Worm (Caenorhabditis elegans) whole organism, mixed stage, embryonic: ENCODE measurements around the gene blos-4.

Experiments
- M03D4.4 ChIP-seq: sonication (generic microtip); optimal IDR thresholded peaks from 2 replicates; lab custom pipeline; 2017; ENCODE audit warnings: mild to moderate bottlenecking, missing genetic modification characterization, missing compliant biosample characterization
- bed-3 ChIP-seq: fragments of 200-800 bp; sonication (Bioruptor generic); optimal IDR thresholded peaks from 3 replicates; lab custom pipeline; 2018; ENCODE audit warnings: mild to moderate bottlenecking, missing genetic modification characterization, moderate library complexity, missing compliant biosample characterization
- blmp-1 ChIP-seq: fragments of 150-350 bp; optimal IDR thresholded peaks from 2 replicates; lab custom pipeline; 2014; ENCODE audit warnings: missing biosample characterization, missing genetic modification characterization
- ceh-39 ChIP-seq: fragments of 150-350 bp; optimal IDR thresholded peaks from 2 replicates; lab custom pipeline; 2014; ENCODE audit warnings: missing biosample characterization, missing genetic modification characterization
- ceh-43 ChIP-seq: fragments of 200-800 bp; sonication (Bioruptor generic); optimal IDR thresholded peaks from 2 replicates; lab custom pipeline; 2018; ENCODE audit warnings: mild to moderate bottlenecking, missing genetic modification characterization, moderate library complexity, missing compliant biosample characterization
- ceh-83 ChIP-seq: fragments of 200-800 bp; sonication (Bioruptor generic); optimal IDR thresholded peaks from 2 replicates; lab custom pipeline; 2018; ENCODE audit warnings: mild to moderate bottlenecking, missing genetic modification characterization, missing compliant biosample characterization
- cnd-1 ChIP-seq: fragments of 200-800 bp; sonication (Bioruptor generic); optimal IDR thresholded peaks from 2 replicates; lab custom pipeline; 2018; ENCODE audit warnings: mild to moderate bottlenecking, missing genetic modification characterization, missing compliant biosample characterization
- drap-1 ChIP-seq: fragments of 200-800 bp; sonication (Bioruptor generic); optimal IDR thresholded peaks from 3 replicates; lab custom pipeline; 2018; ENCODE audit warnings: mild to moderate bottlenecking, missing genetic modification characterization, missing compliant biosample characterization
- elt-1 ChIP-seq: sonication (generic microtip); optimal IDR thresholded peaks from 2 replicates; lab custom pipeline; 2017; ENCODE audit warnings: missing genetic modification characterization, mild to moderate bottlenecking, missing compliant biosample characterization, antibody characterized with exemption, moderate library complexity, borderline replicate concordance; ENCODE audit not compliant: insufficient read depth
- elt-3 ChIP-seq: fragments of 150-350 bp; optimal IDR thresholded peaks from 2 replicates; lab custom pipeline; 2014; ENCODE audit warnings: missing biosample characterization, missing genetic modification characterization
- flh-1 ChIP-seq: fragments of 200-800 bp; sonication (Bioruptor generic); optimal IDR thresholded peaks from 2 replicates; lab custom pipeline; 2018; ENCODE audit warnings: mild to moderate bottlenecking, missing genetic modification characterization, moderate library complexity, missing compliant biosample characterization
- ham-2 ChIP-seq: fragments of 200-800 bp; sonication (Bioruptor generic); optimal IDR thresholded peaks from 2 replicates; lab custom pipeline; 2018; ENCODE audit warnings: mild to moderate bottlenecking, missing genetic modification characterization, missing compliant biosample characterization
- lin-13 ChIP-seq: fragments of 150-350 bp; optimal IDR thresholded peaks from 2 replicates; lab custom pipeline; 2014; ENCODE audit warnings: missing biosample characterization, missing genetic modification characterization
- lsy-2 ChIP-seq: fragments of 150-350 bp; optimal IDR thresholded peaks from 2 replicates; lab custom pipeline; 2014; ENCODE audit warnings: missing biosample characterization, missing genetic modification characterization
- mab-5 ChIP-seq: fragments of 150-350 bp; optimal IDR thresholded peaks from 2 replicates; lab custom pipeline; 2014; ENCODE audit warnings: missing biosample characterization, missing genetic modification characterization
- mep-1 ChIP-seq: fragments of 150-350 bp; optimal IDR thresholded peaks from 2 replicates; lab custom pipeline; 2017; ENCODE audit warnings: missing biosample characterization, missing genetic modification reagents, missing genetic modification characterization, inconsistent platforms
- mls-2 ChIP-seq: sonication (generic microtip); optimal IDR thresholded peaks from 2 replicates; lab custom pipeline; 2016; ENCODE audit warnings: mild to moderate bottlenecking, missing genetic modification characterization, moderate library complexity, missing compliant biosample characterization
- nhr-12 ChIP-seq: fragments of 150-350 bp; optimal IDR thresholded peaks from 2 replicates; lab custom pipeline; 2014; ENCODE audit warnings: missing biosample characterization, missing genetic modification characterization
- nhr-2 ChIP-seq: fragments of 150-350 bp; optimal IDR thresholded peaks from 2 replicates; lab custom pipeline; 2014; ENCODE audit warnings: missing biosample characterization, missing genetic modification characterization
- nhr-237 ChIP-seq: fragments of 150-350 bp; optimal IDR thresholded peaks from 2 replicates; lab custom pipeline; 2014; ENCODE audit warnings: missing biosample characterization, missing genetic modification characterization
- nhr-28 ChIP-seq: fragments of 150-350 bp; optimal IDR thresholded peaks from 2 replicates; lab custom pipeline; 2014; ENCODE audit warnings: missing biosample characterization, missing genetic modification characterization
- nhr-76 ChIP-seq: sonication (generic microtip); optimal IDR thresholded peaks from 2 replicates; lab custom pipeline; 2017; ENCODE audit warnings: missing biosample characterization, missing genetic modification characterization
- pha-4 ChIP-seq: fragments of 150-350 bp; optimal IDR thresholded peaks from 2 replicates; lab custom pipeline; 2018; ENCODE audit warnings: missing biosample characterization, missing genetic modification reagents, missing genetic modification characterization
- sem-2 ChIP-seq: fragments of 200-800 bp; sonication (Bioruptor generic); optimal IDR thresholded peaks from 2 replicates; lab custom pipeline; 2018; ENCODE audit warnings: mild to moderate bottlenecking, missing genetic modification characterization, missing compliant biosample characterization
- snpc-4 ChIP-seq: fragments of 150-350 bp; optimal IDR thresholded peaks from 2 replicates; lab custom pipeline; 2014; ENCODE audit warnings: missing biosample characterization, missing genetic modification characterization
- sptf-1 ChIP-seq: sonication (generic microtip); optimal IDR thresholded peaks from 2 replicates; lab custom pipeline; 2017; ENCODE audit warnings: mild to moderate bottlenecking, missing genetic modification characterization, moderate library complexity, missing compliant biosample characterization
- tbx-8 ChIP-seq: fragments of 200-800 bp; sonication (Bioruptor generic); optimal IDR thresholded peaks from 2 replicates; lab custom pipeline; 2018; ENCODE audit warnings: mild to moderate bottlenecking, missing genetic modification characterization, moderate library complexity, missing compliant biosample characterization
- unc-120 ChIP-seq: sonication (generic microtip); optimal IDR thresholded peaks from 2 replicates; lab custom pipeline; 2017; ENCODE audit warnings: missing genetic modification characterization, missing compliant biosample characterization; ENCODE audit not compliant: poor library complexity, severe bottlenecking
- unc-39 ChIP-seq: fragments of 150-350 bp; optimal IDR thresholded peaks from 2 replicates; lab custom pipeline; 2014; ENCODE audit warnings: missing biosample characterization, missing genetic modification characterization
- unc-62 ChIP-seq: fragments of 150-350 bp; optimal IDR thresholded peaks from 2 replicates; lab custom pipeline; 2014; ENCODE audit warnings: missing biosample characterization, missing genetic modification reagents, missing genetic modification characterization
- zip-8 ChIP-seq: fragments of 150-350 bp; optimal IDR thresholded peaks from 2 replicates; lab custom pipeline; 2014; ENCODE audit warnings: missing biosample characterization, missing genetic modification characterization
- ztf-11 ChIP-seq: fragments of 150-350 bp; optimal IDR thresholded peaks from 2 replicates; lab custom pipeline; 2014; ENCODE audit warnings: missing biosample characterization, missing genetic modification characterization

Gene blos-4

ce11 chrII:6202910-6203309, 42.1 kb upstream of the blos-4 start, which contains the start of gene C30B5.17:
Gene C30B5.17, minus strand, starts transcription at chrII:6203010.
- TF ChIP-seq nhr-12 (tag; lab: Kevin White, UChicago) = no peak
- no peak for TF ChIP-seq pha-4
- TF ChIP-seq nhr-237 (tag; lab: Kevin White, UChicago) = no peak
- TF ChIP-seq M03D4.4 (tag; lab: Kevin White, UChicago) = no peak
- no peak for TF ChIP-seq nhr-28 (tag; lab: Kevin White, UChicago)
- TF ChIP-seq elt-3 (tag; lab: Kevin White, UChicago) = no peak
- no peak for TF ChIP-seq zip-8 (tag; lab: Kevin White, UChicago)
- TF ChIP-seq flh-1 (GFP tag; lab: Kevin White, UChicago) = no peak
- TF ChIP-seq mab-5 (tag; lab: Kevin White, UChicago) = no peak
- no peak for TF ChIP-seq bed-3 (GFP tag; lab: Kevin White, UChicago)
- no peak for TF ChIP-seq unc-120 (tag; lab: Kevin White, UChicago)
- TF ChIP-seq nhr-2 (tag; lab: Kevin White, UChicago) = no peak
- TF ChIP-seq drap-1 (GFP tag; lab: Kevin White, UChicago) = no peak
- no peak for TF ChIP-seq lsy-2 (tag; lab: Kevin White, UChicago)
- no peak for TF ChIP-seq elt-1 (tag; lab: Kevin White, UChicago)
- TF ChIP-seq lin-13 (tag; lab: Kevin White, UChicago) = no peak
- no peak for TF ChIP-seq ztf-11 (tag; lab: Kevin White, UChicago)
- TF ChIP-seq blmp-1 (tag; lab: Kevin White, UChicago) = no peak
- no peak for TF ChIP-seq ceh-39 (tag; lab: Kevin White, UChicago)

DNA sequence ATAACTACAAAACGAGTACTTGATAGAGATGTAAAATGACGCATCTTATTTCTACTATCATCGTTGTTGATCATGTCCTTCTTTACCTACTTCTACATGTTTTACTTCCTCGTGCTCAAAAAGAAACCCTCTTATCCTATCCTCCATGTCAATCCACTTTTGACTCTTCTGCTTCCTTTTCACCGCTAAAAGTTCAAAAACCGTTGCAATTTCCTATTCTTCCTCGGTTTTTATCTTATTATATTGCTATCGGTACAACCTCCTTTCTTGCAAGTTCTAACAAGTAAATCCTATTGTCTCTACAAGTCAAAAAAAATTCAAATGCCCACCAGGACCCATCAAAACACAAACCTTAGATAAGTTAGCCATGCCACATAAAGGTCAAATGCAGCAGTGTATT, 37.8 kb upstream of the blos-4 start:
- TF ChIP-seq ceh-39 (tag; lab: Kevin White, UChicago) (no peak), nhr-12 (tag; lab: Kevin White, UChicago) (no peak), elt-3 (tag; lab: Kevin White, UChicago) (no peak), unc-62 (GFP tag; lab: Kevin White, UChicago) (no peak), drap-1 (GFP tag; lab: Kevin White, UChicago) (no peak), ceh-43 (GFP tag; lab: Kevin White, UChicago) (no peak), cnd-1 (no peak), elt-1 (tag; lab: Kevin White, UChicago) (no peak), M03D4.4 (tag; lab: Kevin White, UChicago) (no peak), snpc-4 (tag; lab: Kevin White, UChicago) (no peak), nhr-76 (tag; lab: Kevin White, UChicago) (no peak), tbx-8 (no peak), pha-4 (no peak), zip-8 (tag; lab: Kevin White, UChicago) (no peak), ceh-83 (GFP tag; lab: Kevin White, UChicago) (no peak), ham-2 (no peak)

DNA sequence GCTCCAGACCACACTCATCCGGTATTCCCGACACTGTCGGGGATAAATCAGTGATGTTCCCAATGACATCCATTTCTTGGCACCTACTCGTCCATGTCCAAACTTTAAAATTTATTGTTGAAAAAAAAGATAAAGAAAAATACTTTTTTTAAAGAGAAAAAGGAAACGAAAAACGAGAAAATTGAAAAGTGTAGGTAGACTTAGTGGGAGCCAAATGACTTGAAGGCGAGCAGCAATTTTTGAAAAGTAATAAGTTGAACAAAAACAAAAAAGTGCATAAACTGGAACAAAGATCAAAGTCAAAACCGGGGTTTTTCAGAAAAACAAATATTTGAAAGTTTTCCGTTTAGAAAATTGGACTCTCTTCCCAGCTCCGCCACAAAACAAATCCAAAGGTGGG, 36.9 kb upstream of the blos-4 start, which contains the start of gene daf-37:
Gene daf-37 (minus strand): TSS at position 101 of the 400 bp plus-strand sequence.
- no peak for TF ChIP-seq unc-39 (tag; lab: Kevin White, UChicago)
- no peak for TF ChIP-seq flh-1 (GFP tag; lab: Kevin White, UChicago)
- TF ChIP-seq bed-3 (GFP tag; lab: Kevin White, UChicago) = no peak

DNA sequence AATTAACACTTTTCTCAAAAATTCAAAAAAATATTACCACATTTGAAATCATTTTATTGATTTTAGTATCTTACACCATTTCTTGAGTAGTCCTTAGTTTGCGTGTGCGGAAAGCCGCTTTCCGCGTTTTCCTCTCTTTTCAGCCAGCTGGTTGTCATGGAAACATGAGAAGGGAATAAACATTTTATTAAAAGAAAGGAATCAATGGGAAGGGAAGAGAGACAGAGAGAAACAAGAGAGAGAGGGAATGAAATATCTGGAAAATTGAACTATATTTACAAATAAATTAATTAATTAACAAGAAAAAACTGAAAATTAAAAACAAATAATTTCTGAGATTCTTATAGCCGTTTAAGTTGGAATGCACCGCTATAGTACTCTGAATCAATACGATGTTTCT, 25.7 kb upstream of the blos-4 start, which contains the start of gene mks-2:
Gene mks-2 (minus strand): TSS at position 101 of the 400 bp plus-strand sequence.
- TF ChIP-seq sem-2 (GFP tag; lab: Kevin White, UChicago) (no peak), drap-1 (GFP tag; lab: Kevin White, UChicago) (no peak), sptf-1 (no peak), elt-3 (tag; lab: Kevin White, UChicago) (no peak), mep-1 (tag; lab: Kevin White, UChicago) (no peak)
- TF ChIP-seq, all 35 proteins: peak for 0

- no peak for TF ChIP-seq nhr-12 (tag; lab: Kevin White, UChicago)
- no peak for TF ChIP-seq tbx-8
- TF ChIP-seq M03D4.4 (tag; lab: Kevin White, UChicago) = no peak
- no peak for TF ChIP-seq elt-1 (tag; lab: Kevin White, UChicago)
- TF ChIP-seq mls-2 (tag; lab: Kevin White, UChicago) = no peak
- no peak for TF ChIP-seq ztf-11 (tag; lab: Kevin White, UChicago)
- no peak for TF ChIP-seq ceh-43 (GFP tag; lab: Kevin White, UChicago)
- TF ChIP-seq nhr-28 (tag; lab: Kevin White, UChicago) = no peak
These were observed 23.6 kb upstream of the blos-4 start for ce11 chrII:6221470-6221869.
